Worm (Caenorhabditis elegans) whole organism, late embryonic: ENCODE measurements around the gene C33D9.10.

Experiments
- ahr-1 ChIP-seq: sonication (generic microtip); optimal IDR thresholded peaks from 2 replicates; lab custom pipeline; 2016; ENCODE audit warnings: missing genetic modification characterization, missing compliant biosample characterization
- ama-1 ChIP-seq: fragments of 150-350 bp; optimal IDR thresholded peaks from 2 replicates; lab custom pipeline; 2014
- ets-4 ChIP-seq: sonication (generic microtip); optimal IDR thresholded peaks from 2 replicates; lab custom pipeline; 2016; ENCODE audit warnings: missing genetic modification characterization, missing compliant biosample characterization
- fkh-10 ChIP-seq: fragments of 150-350 bp; optimal IDR thresholded peaks from 2 replicates; lab custom pipeline; 2014; ENCODE audit warnings: missing biosample characterization, missing genetic modification reagents, missing genetic modification characterization
- hlh-15 ChIP-seq: sonication (generic microtip); optimal IDR thresholded peaks from 2 replicates; lab custom pipeline; 2016; ENCODE audit warnings: missing genetic modification characterization, missing compliant biosample characterization
- hlh-30 ChIP-seq: sonication (generic microtip); optimal IDR thresholded peaks from 2 replicates; lab custom pipeline; 2017; ENCODE audit warnings: antibody characterized with exemption, missing genetic modification characterization, missing compliant biosample characterization; ENCODE audit not compliant: insufficient read depth
- pha-4 ChIP-seq: fragments of 150-350 bp; optimal IDR thresholded peaks from 2 replicates; lab custom pipeline; 2018; ENCODE audit warnings: missing biosample characterization, missing genetic modification reagents, missing genetic modification characterization

DNA sequence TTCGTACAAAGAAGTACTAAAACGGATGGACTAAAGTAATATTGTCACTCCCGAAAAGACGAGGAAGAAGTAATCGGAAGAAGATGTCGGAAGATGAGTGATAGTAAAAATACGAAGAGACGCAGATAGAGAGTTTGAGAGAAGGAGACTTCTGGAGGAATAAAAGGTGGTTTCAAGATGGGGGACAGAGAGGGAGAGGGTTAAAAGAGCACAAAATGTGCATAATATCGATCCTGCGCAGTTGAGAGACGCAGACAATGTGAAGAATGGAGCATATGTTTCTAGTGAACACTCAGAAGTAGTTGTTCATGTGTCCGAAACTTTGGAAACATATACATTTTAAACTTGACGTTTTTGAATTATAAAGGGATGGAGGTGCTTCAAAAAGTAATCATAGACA lies 25.5 kb downstream of the C33D9.10 start:
- TF ChIP-seq fkh-10 (GFP tag; lab: Kevin White, UChicago) (no peak), ahr-1 (no peak), ama-1 (no peak), ets-4 (tag; lab: Kevin White, UChicago) (no peak), hlh-30 (tag; lab: Kevin White, UChicago) (no peak), pha-4 (tag; lab: Kevin White, UChicago) (no peak), hlh-15 (tag; lab: Kevin White, UChicago) (no peak)
